Worm (Caenorhabditis elegans): ENCODE data around the gene mfn-1.

- TF ChIP-seq hlh-15 (tag; optimal IDR thresholded peaks at IDR 0.05) (no peak), fkh-10 (GFP tag; optimal IDR thresholded peaks at IDR 0.05) (no peak)
These were observed 38.6 kb upstream of the mfn-1 start, which contains the start of gene npr-41 for ce11 chrII:11510373-11510772.

Measured in whole organism, late embryonic.